Fruit fly (Drosophila melanogaster): ENCODE measurements around the gene CG13653.

CG13653 gene

dm6 chr3R:25245052-25245813, 49.9 kb downstream of the CG13653 start, which contains the start of gene bam:
Gene bam, minus strand, starts transcription at chr3R:25245109.
- no peak for TF ChIP-seq dsx (GFP tag; optimal IDR thresholded peaks at IDR 0.05; ENCODE audit: poor library complexity, severe bottlenecking)
- TF ChIP-seq CG6792 (GFP tag; optimal IDR thresholded peaks at IDR 0.05), result no peak
- no peak for TF ChIP-seq achi (GFP tag; optimal IDR thresholded peaks at IDR 0.05)
- TF ChIP-seq fkh (GFP tag; optimal IDR thresholded peaks at IDR 0.05), result peak; percentile 11
- TF ChIP-seq Sox15 (GFP tag; optimal IDR thresholded peaks at IDR 0.05), result no peak
- no peak for TF ChIP-seq CG10631 (GFP tag; optimal IDR thresholded peaks at IDR 0.05)
- no peak for TF ChIP-seq CG6276 (GFP tag; optimal IDR thresholded peaks at IDR 0.05)
- no peak for TF ChIP-seq acj6 (GFP tag; optimal IDR thresholded peaks at IDR 0.05)
- TF ChIP-seq Gug (GFP tag; IDR thresholded peaks at IDR 0.05), result no peak
- peak; percentile 75 for TF ChIP-seq svp (GFP tag)

All from whole organism, prepupa.